Worm (Caenorhabditis elegans) whole organism, L3 larva: ENCODE measurements around the gene T26C5.3.

Experiments used
- ama-1 ChIP-seq: fragments of 150-350 bp; optimal IDR thresholded peaks from 2 replicates; lab custom pipeline; 2018
- ceh-16 ChIP-seq: sonication (generic microtip); optimal IDR thresholded peaks from 2 replicates; lab custom pipeline; 2017; ENCODE audit warnings: missing biosample characterization, missing genetic modification characterization
- ceh-82 ChIP-seq: fragments of 150-350 bp; optimal IDR thresholded peaks from 2 replicates; lab custom pipeline; 2014; ENCODE audit warnings: missing biosample characterization, missing genetic modification characterization
- egl-27 ChIP-seq: sonication (generic microtip); optimal IDR thresholded peaks from 4 replicates; lab custom pipeline; 2017; ENCODE audit warnings: missing biosample characterization, missing genetic modification reagents, missing genetic modification characterization
- eor-1 ChIP-seq, 2 experiments: fragments of 150-350 bp; optimal IDR thresholded peaks; 2 replicates each; lab custom pipeline; 2014 to 2018; ENCODE audit warnings: missing biosample characterization in 2 of 2, missing genetic modification characterization in 2 of 2
- hmg-11 ChIP-seq: sonication (generic microtip); optimal IDR thresholded peaks from 2 replicates; lab custom pipeline; 2016; ENCODE audit warnings: missing genetic modification characterization, missing compliant biosample characterization
- lin-15B ChIP-seq: fragments of 150-350 bp; optimal IDR thresholded peaks from 2 replicates; lab custom pipeline; 2014; ENCODE audit warnings: missing biosample characterization, missing genetic modification characterization
- nhr-23 ChIP-seq: fragments of 150-350 bp; optimal IDR thresholded peaks from 2 replicates; lab custom pipeline; 2014; ENCODE audit warnings: missing biosample characterization, missing genetic modification reagents, missing genetic modification characterization
- nhr-237 ChIP-seq: fragments of 150-350 bp; optimal IDR thresholded peaks from 2 replicates; lab custom pipeline; 2014; ENCODE audit warnings: missing biosample characterization, missing genetic modification characterization
- nhr-28 ChIP-seq: fragments of 150-350 bp; optimal IDR thresholded peaks from 2 replicates; lab custom pipeline; 2014; ENCODE audit warnings: missing biosample characterization, missing genetic modification characterization
- skn-1 ChIP-seq: fragments of 150-350 bp; optimal IDR thresholded peaks from 2 replicates; lab custom pipeline; 2014; ENCODE audit warnings: missing biosample characterization, missing genetic modification characterization
- snpc-4 ChIP-seq: fragments of 150-350 bp; optimal IDR thresholded peaks from 2 replicates; lab custom pipeline; 2014; ENCODE audit warnings: missing biosample characterization, missing genetic modification characterization
- unc-62 ChIP-seq: fragments of 150-350 bp; sonication (generic microtip); optimal IDR thresholded peaks from 4 replicates; lab custom pipeline; 2014; ENCODE audit warnings: missing biosample characterization, missing genetic modification reagents, missing genetic modification characterization
- ztf-4 ChIP-seq: fragments of 150-350 bp; optimal IDR thresholded peaks from 2 replicates; lab custom pipeline; 2014; ENCODE audit warnings: missing biosample characterization, missing genetic modification characterization

ce11 chrII:9263784-9264183 is 27.4 kb downstream of the T26C5.3 start:
- TF ChIP-seq lin-15B (tag; lab: Kevin White, UChicago) (no peak), ama-1 (lab: Kevin White, UChicago) (no peak), skn-1 (tag; lab: Kevin White, UChicago) (peak; percentile 37), unc-62 (GFP tag; lab: Kevin White, UChicago) (no peak), nhr-237 (tag; lab: Kevin White, UChicago) (no peak), egl-27 (no peak), eor-1 (tag; optimal IDR thresholded peaks at IDR 0.05; lab: Kevin White, UChicago) (no peak), ztf-4 (no peak), nhr-28 (tag; lab: Kevin White, UChicago) (no peak), ceh-82 (tag; lab: Kevin White, UChicago) (no peak), snpc-4 (tag; lab: Kevin White, UChicago) (no peak), hmg-11 (tag; lab: Kevin White, UChicago) (no peak), nhr-23 (tag; lab: Kevin White, UChicago) (no peak), ceh-16 (tag; lab: Kevin White, UChicago) (no peak)
